Fruit fly (Drosophila melanogaster) S2 (cell line): ENCODE measurements around the gene CG7382.

Source experiments
- CG8478 ChIP-seq: fragments of >200 bp; optimal IDR thresholded peaks from 2 replicates; lab custom pipeline; 2018
- CTCF ChIP-seq, 2 experiments: fragments of >200 bp; optimal IDR thresholded peaks; 2 replicates each; lab custom pipeline; 2018

Gene CG7382

DNA sequence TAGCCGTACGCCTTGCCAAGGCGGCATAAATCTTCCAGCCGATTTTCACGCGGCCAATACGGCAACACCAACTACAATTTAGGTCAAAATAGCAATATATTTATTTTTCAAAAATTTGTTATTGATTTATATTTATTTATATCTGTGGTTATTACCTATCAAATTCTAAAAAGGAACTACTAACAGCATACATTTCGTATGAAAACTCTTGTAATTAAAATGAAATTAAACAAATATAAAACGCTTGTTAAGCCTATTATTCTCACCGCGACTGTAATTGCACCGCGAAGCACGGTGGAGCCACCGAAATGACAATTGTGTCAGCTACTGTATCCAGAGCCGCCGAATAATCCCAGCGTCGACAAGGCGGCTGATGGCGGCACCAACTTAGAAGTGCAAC lies 20.2 kb downstream of the CG7382 start:
- TF ChIP-seq CG8478 (lab: Kevin White, UChicago): no peak
- TF ChIP-seq CTCF (optimal IDR thresholded peaks at IDR 0.05; lab: Kevin White, UChicago): no peak

DNA sequence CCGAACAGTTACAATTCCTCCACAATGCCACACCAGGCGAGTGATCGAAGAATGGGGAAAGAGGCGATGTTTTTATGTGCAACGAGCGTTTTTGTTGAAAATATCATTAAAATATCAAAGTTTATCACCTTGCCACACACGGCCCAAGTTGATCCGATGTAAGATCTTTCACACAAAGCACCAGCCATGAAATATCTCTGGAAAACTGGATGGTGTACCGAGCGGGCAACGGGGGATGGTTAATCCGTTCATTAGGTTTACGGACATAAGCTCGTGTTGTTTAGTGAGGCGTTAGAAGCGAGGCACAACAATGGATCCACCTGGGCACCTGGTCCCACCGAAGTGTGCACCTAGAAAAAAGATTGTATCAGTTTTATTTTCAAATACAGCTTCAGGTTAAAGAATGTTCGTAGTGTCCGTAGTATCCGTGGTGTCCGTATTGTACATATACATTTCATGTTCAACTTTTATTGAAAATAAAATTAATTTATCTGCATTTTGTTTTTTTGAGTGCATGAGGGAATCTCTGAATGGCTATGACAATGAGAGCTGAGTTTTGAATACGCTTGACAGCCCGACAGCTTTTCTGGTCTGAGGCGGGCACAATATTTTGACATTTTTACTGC lies 23.1 kb downstream of the CG7382 start:
- no peak for TF ChIP-seq CG8478 (lab: Kevin White, UChicago)
- TF ChIP-seq CTCF (optimal IDR thresholded peaks at IDR 0.05; lab: Kevin White, UChicago): no peak

DNA sequence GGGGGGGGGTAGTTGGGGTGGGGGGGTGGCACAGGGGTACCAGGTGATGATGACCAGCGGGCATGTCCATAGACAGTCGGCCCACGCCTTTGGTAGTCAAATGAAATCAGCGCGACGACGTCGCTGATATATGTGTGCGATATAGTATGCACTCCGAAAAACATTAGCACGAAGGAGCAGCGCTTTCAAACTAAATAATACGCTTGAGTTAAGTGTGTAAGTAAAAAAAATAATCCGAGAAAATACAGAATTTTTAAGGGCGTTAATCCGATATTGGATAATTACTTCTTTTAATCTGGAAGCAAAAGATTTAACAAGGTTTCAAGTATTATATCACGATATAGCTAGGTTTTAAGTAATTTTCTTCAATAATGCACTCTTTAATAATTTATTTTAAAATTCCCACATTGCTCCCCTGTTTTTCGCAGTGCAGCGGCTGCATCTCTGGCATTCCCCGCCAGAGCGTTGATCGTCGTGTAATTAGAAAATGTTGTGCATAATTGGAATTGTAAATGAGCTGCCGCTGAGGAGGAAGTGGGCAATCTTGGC lies 24.8 kb downstream of the CG7382 start:
- TF ChIP-seq CG8478 (lab: Kevin White, UChicago): no peak
- no peak for TF ChIP-seq CTCF (optimal IDR thresholded peaks at IDR 0.05; lab: Kevin White, UChicago)

DNA sequence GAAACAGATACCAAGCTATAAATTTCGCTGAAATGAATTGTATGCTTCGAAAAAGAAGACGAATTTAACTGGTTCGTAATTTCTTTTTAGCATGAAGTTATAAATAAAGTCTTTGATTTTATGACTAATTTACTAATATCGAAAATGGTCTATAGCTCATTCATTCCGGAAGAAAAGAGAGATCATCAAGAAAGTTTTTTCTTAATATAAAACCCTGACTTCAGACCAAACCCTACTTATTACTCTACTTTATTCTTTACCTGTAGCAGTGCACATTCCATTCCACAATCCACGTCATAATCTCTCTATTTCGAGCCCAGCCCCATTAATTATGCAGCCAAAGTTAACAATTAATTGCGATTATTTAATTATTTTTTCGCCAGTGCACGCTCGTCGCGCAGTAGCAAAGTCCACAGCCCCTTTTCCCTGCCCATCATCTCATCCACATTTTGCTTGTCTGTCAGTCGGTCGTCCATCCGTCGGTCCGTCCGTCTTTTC lies 25.7 kb downstream of the CG7382 start:
- TF ChIP-seq CG8478 (lab: Kevin White, UChicago) (no peak), CTCF (optimal IDR thresholded peaks at IDR 0.05; lab: Kevin White, UChicago) (no peak)

DNA sequence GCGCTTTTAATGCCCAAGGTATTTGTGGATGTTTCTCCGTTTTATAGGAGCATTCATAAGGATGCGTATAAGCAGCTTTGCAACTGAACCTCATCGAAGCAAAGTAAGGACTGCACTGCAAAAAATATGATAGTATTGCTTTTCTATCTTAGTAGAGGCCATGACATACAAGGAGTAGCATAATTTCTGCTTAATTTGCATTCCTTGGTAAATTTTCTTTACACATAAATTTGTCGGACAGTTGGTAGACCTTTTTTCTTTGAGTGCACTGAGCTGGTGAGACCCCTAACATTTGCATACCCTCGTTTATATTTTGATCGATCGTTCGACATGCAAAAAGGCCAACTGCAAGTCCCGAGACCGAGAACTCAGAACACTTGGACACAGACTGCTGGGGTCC lies 26.8 kb downstream of the CG7382 start:
- TF ChIP-seq CG8478 (lab: Kevin White, UChicago): no peak
- no peak for TF ChIP-seq CTCF (optimal IDR thresholded peaks at IDR 0.05; lab: Kevin White, UChicago)

DNA sequence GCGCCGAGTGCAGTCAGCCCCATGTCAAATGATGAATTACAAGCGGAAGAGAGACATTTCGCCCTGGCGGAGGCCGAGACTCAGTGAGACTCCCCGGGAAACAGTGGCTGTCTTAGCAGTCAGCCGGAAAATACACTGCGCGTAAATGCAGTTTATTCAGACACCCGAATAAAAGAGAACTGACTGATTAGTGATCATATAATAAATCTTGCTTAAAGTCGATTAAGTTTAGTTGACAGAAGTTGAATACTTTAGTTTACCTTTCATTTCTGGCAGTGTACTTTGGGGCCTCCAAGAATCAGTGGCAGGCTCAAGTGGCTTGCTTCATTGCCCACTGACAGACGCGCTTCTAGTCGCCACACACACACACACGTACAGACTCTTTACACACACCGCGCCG lies 28.5 kb downstream of the CG7382 start:
- no peak for TF ChIP-seq CTCF (optimal IDR thresholded peaks at IDR 0.05; lab: Kevin White, UChicago)
- TF ChIP-seq CG8478 (lab: Kevin White, UChicago): no peak

DNA sequence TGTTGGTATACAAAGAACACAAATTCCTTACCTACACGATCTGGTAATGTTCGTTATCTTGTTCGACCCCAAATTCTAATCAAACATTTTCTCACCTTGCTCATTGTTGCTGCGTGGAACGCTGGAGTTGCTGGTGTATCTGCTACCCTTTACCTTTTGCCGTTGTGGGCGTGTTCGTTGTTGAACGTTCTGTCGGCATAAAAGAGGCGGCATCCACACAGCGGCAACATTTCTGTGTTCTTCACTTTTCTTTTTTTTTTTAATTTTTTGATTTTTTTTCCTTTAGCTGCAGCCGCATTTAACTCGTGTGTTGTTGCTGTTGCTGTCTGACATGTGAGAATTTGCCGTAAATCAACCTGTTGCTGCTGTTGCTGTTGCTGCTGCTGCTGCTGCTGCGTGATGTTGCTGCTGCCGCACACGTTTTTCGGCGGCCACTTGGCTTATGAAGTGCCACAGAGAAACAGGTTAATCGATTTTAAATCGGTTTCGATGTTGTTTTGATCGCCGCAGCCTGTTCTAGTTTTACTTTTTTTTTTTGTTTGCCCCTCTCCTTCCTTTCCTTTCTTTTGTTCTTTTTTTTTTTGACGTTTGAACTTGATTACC lies 29.8 kb downstream of the CG7382 start:
- no peak for TF ChIP-seq CG8478 (lab: Kevin White, UChicago)
- TF ChIP-seq CTCF (optimal IDR thresholded peaks at IDR 0.05; lab: Kevin White, UChicago): no peak

DNA sequence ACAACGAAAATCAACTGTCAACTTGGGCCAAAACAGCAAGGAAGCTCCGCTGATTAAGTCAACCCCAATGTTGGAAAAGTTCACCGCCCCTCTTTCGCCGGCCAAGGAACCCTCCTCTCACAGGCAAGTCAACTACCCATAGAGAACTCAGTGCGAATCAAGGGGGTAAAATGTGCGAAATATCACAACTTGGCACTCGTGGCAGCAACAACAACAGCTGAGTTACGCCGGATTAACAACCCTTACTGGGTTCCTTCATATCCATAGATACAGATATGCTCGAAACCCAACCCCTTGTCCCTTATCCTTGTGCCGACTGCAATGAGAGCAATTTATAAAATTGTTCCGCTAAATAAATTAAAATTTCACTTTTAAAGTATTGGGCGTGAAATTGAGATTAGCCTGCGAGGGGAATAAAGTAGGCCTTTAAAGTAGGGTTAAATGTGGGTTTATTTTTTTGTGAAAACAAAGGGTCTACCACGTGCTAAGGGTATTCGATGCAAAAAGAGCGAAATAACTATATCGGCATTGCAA lies 30.5 kb downstream of the CG7382 start:
- TF ChIP-seq CTCF (optimal IDR thresholded peaks at IDR 0.05; lab: Kevin White, UChicago) (no peak), CG8478 (lab: Kevin White, UChicago) (no peak)

DNA sequence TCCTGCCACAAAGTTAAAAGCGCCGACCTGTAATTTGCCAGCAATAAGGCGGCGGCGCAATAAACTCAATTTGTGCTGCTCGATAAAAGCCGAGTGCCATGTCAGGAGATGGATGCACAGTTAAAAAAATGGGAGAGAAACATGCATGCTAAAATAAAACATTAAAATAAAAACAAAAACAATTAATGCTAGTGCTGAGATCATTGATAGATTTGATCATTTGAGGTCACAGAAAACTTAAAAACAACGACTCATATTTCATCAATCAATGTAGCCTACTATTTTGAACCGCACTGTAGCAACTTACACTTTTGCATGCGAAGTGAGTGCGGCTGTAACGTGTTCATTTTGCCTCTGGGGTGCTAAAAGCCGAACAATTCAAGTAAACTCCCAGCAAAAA lies 36.6 kb downstream of the CG7382 start:
- TF ChIP-seq CG8478 (lab: Kevin White, UChicago): no peak
- no peak for TF ChIP-seq CTCF (optimal IDR thresholded peaks at IDR 0.05; lab: Kevin White, UChicago)

DNA sequence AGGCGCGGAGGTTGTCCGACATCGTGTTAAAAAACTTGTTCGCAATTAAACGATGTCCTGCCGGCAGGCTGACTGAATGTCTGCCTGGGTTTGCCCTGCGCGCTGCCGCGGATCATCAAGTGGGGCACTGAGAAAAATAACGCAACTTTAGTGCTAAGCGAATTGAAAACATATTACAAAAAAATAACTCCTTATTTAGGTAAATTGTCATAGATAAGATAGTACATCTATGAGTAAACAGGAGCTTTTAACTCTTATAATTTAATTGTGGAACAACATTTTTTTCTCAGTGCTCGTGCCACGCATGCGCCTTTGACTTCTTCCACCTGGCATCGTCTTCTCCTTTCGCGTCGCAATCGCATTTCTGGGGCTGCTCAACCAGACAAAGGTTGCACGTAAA lies 39.7 kb downstream of the CG7382 start:
- no peak for TF ChIP-seq CG8478 (lab: Kevin White, UChicago)
- TF ChIP-seq CTCF (optimal IDR thresholded peaks at IDR 0.05; lab: Kevin White, UChicago): no peak

DNA sequence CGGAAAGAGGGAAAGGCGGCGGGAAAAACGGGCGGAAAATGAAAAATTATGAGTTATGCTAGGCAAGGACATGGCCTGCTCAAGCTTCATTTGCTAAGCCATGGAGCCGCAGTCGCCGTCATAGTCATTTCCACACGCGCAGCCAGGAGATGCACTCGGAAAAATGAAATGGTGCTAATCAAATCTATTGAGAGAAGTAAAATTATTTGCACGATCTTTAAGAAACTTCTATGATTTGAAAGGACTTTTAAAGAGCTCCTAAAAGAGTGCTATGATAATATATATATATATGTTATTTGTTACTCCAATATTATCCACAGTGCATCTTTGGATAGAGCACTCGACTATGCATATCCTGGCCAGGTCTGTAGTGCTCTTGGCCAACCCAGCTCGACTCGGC lies 40.6 kb downstream of the CG7382 start:
- TF ChIP-seq CG8478 (lab: Kevin White, UChicago) (no peak), CTCF (optimal IDR thresholded peaks at IDR 0.05; lab: Kevin White, UChicago) (no peak)

DNA sequence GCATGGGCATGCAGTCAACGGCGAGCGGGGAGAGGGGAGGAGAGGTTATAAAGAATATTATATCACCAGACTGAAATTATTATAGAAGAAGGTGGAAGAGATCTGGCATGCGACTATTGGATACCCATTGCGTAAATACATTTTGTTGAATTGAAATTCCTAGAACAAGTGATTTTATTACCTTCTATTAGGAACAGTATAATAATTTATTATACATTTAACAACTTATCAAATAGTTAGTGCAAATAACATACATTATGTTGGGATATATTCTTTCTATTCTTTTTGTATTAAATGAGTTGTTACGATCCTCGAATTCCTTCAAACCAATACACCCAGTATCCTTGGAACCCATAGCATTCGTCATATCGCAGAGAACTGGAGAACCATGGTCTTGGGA lies 41.4 kb downstream of the CG7382 start:
- no peak for TF ChIP-seq CG8478 (lab: Kevin White, UChicago)
- no peak for TF ChIP-seq CTCF (optimal IDR thresholded peaks at IDR 0.05; lab: Kevin White, UChicago)

DNA sequence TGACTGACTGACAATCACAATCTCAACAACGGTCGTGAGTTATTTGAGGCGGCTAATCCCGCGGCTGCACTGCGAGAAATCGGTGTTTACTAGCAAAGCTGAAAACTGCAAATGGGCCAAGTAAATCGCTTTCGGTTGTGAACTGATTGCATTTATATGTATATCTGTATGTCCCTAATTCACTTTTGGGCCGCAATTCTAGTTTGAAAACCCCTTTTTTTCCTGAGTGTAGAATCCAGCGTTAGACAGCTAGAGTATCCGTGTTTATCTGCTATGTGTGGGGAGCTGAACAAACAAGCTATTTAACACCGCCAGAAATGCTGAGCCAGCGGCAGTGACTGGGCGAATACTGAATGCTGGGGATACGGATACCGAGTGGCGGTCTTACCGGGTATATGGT lies 43.0 kb downstream of the CG7382 start:
- TF ChIP-seq CTCF (optimal IDR thresholded peaks at IDR 0.05; lab: Kevin White, UChicago) (no peak), CG8478 (lab: Kevin White, UChicago) (no peak)

DNA sequence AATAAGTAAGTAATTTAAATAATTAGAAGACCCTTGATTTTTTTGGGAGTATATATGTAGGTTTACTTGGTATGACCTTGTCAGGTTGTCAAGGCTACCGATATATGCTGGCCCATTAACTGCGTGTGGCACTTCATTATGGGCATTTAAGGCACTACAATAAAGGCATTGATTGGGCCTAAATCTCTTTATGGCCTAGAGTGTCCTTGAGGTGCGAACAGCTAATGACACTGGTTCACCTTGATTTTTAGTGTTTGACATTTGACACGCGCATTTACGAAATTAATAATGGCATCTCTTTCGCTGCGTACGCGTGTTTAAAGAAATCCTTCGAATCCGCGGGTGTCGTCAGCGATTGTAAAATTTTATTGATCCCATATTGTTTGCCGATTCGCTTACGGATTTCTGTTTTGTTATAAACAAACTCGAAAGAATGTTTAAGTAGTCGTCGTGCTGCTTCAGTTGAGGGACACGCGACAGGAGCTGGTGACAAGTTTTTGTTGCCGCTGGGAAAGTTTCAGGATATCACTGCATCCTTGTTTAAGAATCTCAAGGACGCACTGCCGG lies 45.7 kb downstream of the CG7382 start:
- no peak for TF ChIP-seq CTCF (optimal IDR thresholded peaks at IDR 0.05; lab: Kevin White, UChicago)
- TF ChIP-seq CG8478 (lab: Kevin White, UChicago): no peak

DNA sequence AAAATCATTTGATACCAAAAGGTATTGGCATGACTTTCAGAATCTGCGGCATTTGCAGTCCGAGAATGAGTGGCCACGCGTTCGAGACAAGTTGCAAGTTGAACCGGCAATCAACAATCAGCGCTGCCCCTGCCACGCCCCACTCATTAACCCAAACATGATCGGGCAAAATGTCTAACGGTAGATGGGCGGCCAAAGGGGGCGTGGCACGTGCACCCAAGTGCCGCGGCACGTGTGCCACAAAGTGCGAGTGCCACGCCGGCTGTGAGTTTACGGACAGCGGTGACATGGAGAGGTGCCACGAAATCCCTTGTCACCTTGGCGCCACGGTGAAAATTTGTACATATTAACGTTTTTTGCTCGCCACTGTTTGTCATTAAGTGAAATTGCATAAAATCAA lies 50.3 kb downstream of the CG7382 start:
- TF ChIP-seq CG8478 (lab: Kevin White, UChicago) (no peak), CTCF (optimal IDR thresholded peaks at IDR 0.05; lab: Kevin White, UChicago) (no peak)
